Worm (Caenorhabditis elegans): Measurements from ENCODE around the gene cest-35.1.

Gene cest-35.1

DNA sequence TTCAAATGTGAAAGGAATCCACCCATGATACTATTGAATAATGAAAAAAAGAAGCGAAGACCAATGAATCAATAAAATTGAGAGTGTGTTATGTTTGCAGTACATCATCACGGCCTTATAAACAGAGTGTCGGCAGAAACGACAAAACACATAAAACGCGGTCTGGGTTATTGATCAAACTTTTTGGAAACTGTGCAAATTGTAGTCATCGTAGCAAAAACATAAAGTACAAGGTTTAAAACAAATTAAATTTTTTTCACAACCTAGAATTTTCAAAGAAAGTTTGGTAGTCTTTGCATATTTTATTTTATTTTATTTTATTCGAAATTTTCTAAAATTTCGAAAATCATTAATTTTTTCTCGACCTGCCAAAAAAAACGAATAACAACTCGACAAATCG is at the start of gene cest-35.1:
TSS of gene cest-35.1 (minus strand) at position 101 of the 400 bp plus-strand sequence.
- TF ChIP-seq ztf-23 (GFP tag; IDR thresholded peaks at IDR 0.05) (no peak), tab-1 (GFP tag; IDR thresholded peaks at IDR 0.05) (no peak), T22C8.4 (GFP tag; IDR thresholded peaks at IDR 0.05) (no peak), klf-2 (GFP tag; conservative IDR thresholded peaks at IDR 0.05) (no peak), ref-1 (GFP tag; conservative IDR thresholded peaks at IDR 0.05) (no peak), ztf-29 (GFP tag; IDR thresholded peaks at IDR 0.05) (no peak), flt-1 (GFP tag; IDR thresholded peaks at IDR 0.05) (no peak), med-1 (GFP tag; optimal IDR thresholded peaks at IDR 0.05; ENCODE audit: insufficient read depth) (no peak), cog-1 (tag; optimal IDR thresholded peaks at IDR 0.05) (no peak)

DNA sequence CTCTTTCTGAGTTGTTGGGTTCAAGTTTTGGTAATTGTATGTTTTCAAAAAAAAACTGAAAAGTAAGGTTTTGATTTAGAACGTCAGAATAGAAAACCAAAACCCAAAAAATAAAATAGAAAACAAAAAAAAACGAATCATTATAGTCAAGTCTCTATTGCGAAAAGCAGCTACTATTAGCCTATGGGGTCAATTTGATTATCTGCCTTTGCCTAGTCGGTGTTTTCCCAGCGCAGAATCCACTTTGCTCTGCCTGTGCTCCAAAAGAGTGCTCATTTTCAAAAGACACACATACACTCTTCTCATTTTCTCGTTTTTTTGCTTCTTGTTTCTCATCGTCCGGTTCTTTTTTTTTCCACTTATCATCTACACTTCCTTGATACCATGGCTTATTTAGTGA is 45.7 kb upstream of the cest-35.1 start:
- TF ChIP-seq klf-2 (GFP tag; conservative IDR thresholded peaks at IDR 0.05) (no peak), med-1 (GFP tag; optimal IDR thresholded peaks at IDR 0.05; ENCODE audit: insufficient read depth) (no peak), ref-1 (GFP tag; conservative IDR thresholded peaks at IDR 0.05) (no peak), flt-1 (GFP tag; IDR thresholded peaks at IDR 0.05) (no peak)

DNA sequence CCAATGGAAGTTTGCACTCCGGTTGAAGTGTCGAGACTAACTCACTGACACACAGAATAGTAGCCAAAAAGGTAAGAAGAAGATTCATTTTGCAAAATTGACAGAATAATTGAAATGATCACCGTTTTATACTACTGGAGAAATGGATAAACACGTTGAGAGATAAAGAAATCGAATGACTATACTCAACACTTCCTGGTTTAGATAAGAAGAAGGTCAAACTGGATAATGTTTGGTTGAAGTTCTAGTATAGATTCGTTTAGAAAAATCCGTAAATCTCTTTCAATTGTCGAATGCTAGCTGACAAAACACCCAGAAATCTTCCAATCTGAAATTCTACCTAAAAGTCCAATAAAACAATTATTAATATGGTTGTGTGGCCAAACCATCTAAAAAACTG is 44.3 kb upstream of the cest-35.1 start, which contains the start of gene Y49G5A.1:
TSS of gene Y49G5A.1 (minus strand) at position 101 of the 400 bp plus-strand sequence.
- TF ChIP-seq klf-2 (GFP tag; conservative IDR thresholded peaks at IDR 0.05) (no peak), ref-1 (GFP tag; conservative IDR thresholded peaks at IDR 0.05) (no peak), flt-1 (GFP tag; IDR thresholded peaks at IDR 0.05) (no peak), med-1 (GFP tag; optimal IDR thresholded peaks at IDR 0.05; ENCODE audit: insufficient read depth) (no peak), tab-1 (GFP tag; IDR thresholded peaks at IDR 0.05) (no peak), ztf-23 (GFP tag; IDR thresholded peaks at IDR 0.05) (no peak), cog-1 (tag; optimal IDR thresholded peaks at IDR 0.05) (no peak), T22C8.4 (GFP tag; IDR thresholded peaks at IDR 0.05) (no peak)

DNA sequence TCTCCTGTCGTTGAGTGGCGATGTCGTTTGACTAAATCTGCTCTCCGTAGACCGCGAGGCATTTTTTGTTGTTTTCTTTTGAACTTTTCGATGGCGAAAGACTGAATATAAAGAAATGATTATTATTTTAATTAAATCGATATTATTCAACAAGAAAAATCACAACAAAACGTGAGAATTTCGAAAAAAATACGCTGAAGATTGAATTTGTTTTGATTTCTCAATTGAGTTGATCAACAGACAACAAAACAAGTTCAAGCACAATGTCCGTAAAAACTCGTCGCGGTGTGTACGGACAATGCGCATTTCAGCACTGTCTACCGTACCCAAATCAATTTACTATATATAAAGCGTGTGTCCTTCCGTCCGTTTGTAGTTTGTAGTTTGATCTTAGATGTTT is 35.1 kb upstream of the cest-35.1 start, which contains the start of gene B0238.9:
TSS of gene B0238.9 (minus strand) at position 101 of the 400 bp plus-strand sequence.
- no peak for TF ChIP-seq flt-1 (GFP tag; IDR thresholded peaks at IDR 0.05)
- no peak for TF ChIP-seq ztf-23 (GFP tag; IDR thresholded peaks at IDR 0.05)
- TF ChIP-seq klf-2 (GFP tag; conservative IDR thresholded peaks at IDR 0.05) = no peak
- TF ChIP-seq ref-1 (GFP tag; conservative IDR thresholded peaks at IDR 0.05) = no peak
- TF ChIP-seq ztf-29 (GFP tag; IDR thresholded peaks at IDR 0.05) = no peak
- no peak for TF ChIP-seq T22C8.4 (GFP tag; IDR thresholded peaks at IDR 0.05)
- TF ChIP-seq med-1 (GFP tag; optimal IDR thresholded peaks at IDR 0.05; ENCODE audit: insufficient read depth) = no peak
- no peak for TF ChIP-seq cog-1 (tag; optimal IDR thresholded peaks at IDR 0.05)
- no peak for TF ChIP-seq tab-1 (GFP tag; IDR thresholded peaks at IDR 0.05)

DNA sequence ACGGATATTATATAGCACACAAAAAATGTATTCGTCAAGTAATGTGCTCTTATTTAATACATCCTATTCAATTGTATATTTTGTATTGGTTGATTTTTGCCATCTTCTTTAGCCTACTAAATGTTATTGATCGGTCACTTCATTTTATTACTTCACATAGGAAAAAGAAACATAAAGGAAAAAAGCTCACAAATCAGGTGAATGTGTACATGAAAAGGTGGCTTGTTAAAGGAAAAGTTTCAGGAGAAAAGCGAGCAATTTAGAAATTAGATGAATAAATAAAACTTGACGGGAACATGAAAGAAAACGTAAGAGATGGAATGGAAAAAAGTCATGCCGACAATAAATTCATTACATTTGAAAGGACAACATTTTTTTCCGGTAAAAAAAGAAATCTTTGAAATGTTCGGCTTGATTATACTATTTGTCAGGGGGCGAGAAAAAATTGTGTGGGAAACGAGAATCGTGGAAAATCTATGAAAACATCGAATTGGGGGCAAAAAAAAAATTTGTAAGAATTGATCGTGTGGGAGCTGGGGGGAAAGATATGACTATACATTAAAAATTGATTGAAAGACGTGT is 32.6 kb upstream of the cest-35.1 start:
- TF ChIP-seq T22C8.4 (GFP tag; IDR thresholded peaks at IDR 0.05) (no peak), klf-2 (GFP tag; conservative IDR thresholded peaks at IDR 0.05) (no peak), ref-1 (GFP tag; conservative IDR thresholded peaks at IDR 0.05) (no peak), flt-1 (GFP tag; IDR thresholded peaks at IDR 0.05) (no peak), ztf-29 (GFP tag; IDR thresholded peaks at IDR 0.05) (no peak), ztf-23 (GFP tag; IDR thresholded peaks at IDR 0.05) (no peak), med-1 (GFP tag; optimal IDR thresholded peaks at IDR 0.05; ENCODE audit: insufficient read depth) (no peak), tab-1 (GFP tag; IDR thresholded peaks at IDR 0.05) (no peak), cog-1 (tag; optimal IDR thresholded peaks at IDR 0.05) (no peak)

DNA sequence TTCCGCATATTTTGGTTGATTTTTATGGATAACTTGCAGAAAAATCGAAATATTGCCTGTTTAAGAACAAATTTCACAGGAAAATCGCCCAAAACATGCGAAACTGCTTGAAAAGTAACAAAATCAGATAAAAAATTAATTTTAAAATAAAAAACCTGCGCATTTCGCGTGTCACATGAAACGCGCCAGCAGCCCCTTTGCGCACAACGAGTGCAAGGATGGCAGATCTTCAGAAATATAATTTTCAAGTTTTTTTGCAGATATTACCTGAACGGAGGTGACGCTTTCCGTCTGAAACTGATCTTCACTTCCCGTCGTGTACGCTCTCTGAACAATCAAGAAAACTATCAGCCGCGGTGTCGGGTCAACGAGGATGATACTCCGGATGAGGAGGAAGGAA is 32.0 kb upstream of the cest-35.1 start:
- TF ChIP-seq flt-1 (GFP tag; IDR thresholded peaks at IDR 0.05) (0 out of 2 replicates have a peak, but pooled peaks have one; percentile 14), T22C8.4 (GFP tag; IDR thresholded peaks at IDR 0.05) (no peak), ref-1 (GFP tag; conservative IDR thresholded peaks at IDR 0.05) (no peak), ztf-29 (GFP tag; IDR thresholded peaks at IDR 0.05) (no peak), tab-1 (GFP tag; IDR thresholded peaks at IDR 0.05) (0 out of 2 replicates have a peak, but pooled peaks have one; percentile 26)

DNA sequence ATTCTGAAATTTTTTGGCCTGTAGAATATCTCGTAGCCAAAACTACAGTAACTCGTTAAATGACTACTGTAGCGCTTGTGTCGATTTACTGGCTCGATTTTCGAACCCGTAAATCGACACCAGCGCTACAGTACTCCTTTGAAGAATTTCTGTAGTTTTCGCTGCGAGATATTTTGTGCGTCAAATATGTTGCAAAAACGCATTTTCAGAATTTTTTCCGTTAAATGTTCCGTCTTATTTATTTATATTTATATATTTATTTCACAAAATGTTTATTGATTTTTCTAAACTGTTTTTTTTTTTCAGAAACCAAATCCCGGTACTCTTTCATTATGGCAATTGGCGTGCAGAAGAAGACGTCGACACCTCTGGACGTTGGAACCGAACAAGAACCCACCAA is 30.8 kb upstream of the cest-35.1 start, which contains the start of gene natc-2:
TSS of gene natc-2 (plus strand) at position 301 of the 400 bp plus-strand sequence.
- TF ChIP-seq ztf-23 (GFP tag; IDR thresholded peaks at IDR 0.05) = no peak
- no peak for TF ChIP-seq flt-1 (GFP tag; IDR thresholded peaks at IDR 0.05)
- no peak for TF ChIP-seq med-1 (GFP tag; optimal IDR thresholded peaks at IDR 0.05; ENCODE audit: insufficient read depth)
- no peak for TF ChIP-seq cog-1 (tag; optimal IDR thresholded peaks at IDR 0.05)
- no peak for TF ChIP-seq T22C8.4 (GFP tag; IDR thresholded peaks at IDR 0.05)
- TF ChIP-seq tab-1 (GFP tag; IDR thresholded peaks at IDR 0.05) = no peak
- no peak for TF ChIP-seq klf-2 (GFP tag; conservative IDR thresholded peaks at IDR 0.05)
- no peak for TF ChIP-seq ref-1 (GFP tag; conservative IDR thresholded peaks at IDR 0.05)
- no peak for TF ChIP-seq ztf-29 (GFP tag; IDR thresholded peaks at IDR 0.05)

DNA sequence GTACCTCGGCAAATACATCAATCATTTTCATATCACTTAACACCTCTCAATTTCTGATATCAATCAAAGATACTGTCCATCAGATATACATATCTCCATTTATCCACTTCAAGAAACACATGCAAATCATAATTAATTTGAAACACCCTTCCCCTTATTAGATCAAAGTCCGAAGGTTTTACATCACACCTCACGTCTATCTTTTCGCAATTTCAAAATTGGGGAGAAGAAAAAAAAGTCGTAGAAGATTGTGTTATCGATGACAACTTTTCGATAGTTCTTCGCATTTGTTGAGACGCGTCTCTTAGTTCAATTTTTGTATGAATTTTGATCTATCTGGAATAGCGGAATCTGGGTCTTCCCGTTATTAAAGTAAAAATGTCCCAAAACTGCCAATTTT is 30.3 kb upstream of the cest-35.1 start:
- TF ChIP-seq ztf-29 (GFP tag; IDR thresholded peaks at IDR 0.05) (no peak), ref-1 (GFP tag; conservative IDR thresholded peaks at IDR 0.05) (no peak), klf-2 (GFP tag; conservative IDR thresholded peaks at IDR 0.05) (no peak), cog-1 (tag; optimal IDR thresholded peaks at IDR 0.05) (no peak), tab-1 (GFP tag; IDR thresholded peaks at IDR 0.05) (no peak), T22C8.4 (GFP tag; IDR thresholded peaks at IDR 0.05) (no peak), ztf-23 (GFP tag; IDR thresholded peaks at IDR 0.05) (no peak), flt-1 (GFP tag; IDR thresholded peaks at IDR 0.05) (no peak), med-1 (GFP tag; optimal IDR thresholded peaks at IDR 0.05; ENCODE audit: insufficient read depth) (no peak)

DNA sequence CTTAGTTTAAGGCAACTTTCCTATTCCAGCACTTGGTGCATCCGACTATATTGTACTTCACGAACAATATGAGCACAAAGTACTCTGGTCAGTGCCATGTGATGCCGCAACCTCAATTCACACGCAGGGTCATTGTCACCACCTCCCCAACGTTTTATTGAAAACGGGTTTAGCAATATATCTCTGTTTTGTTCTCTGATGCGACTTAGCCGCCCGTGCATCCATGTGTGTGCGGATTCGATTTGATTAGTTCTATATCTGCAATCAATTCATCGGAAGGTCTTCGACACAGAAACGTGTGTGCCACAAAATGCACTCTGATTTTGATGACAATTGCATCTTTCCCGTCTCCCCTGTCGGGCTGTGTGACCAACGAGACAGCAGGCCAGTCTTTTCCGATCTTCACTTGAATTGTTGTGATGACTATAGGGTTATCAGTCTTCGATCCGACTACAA is 29.7 kb upstream of the cest-35.1 start:
- TF ChIP-seq flt-1 (GFP tag; IDR thresholded peaks at IDR 0.05) (0 out of 2 replicates have a peak, but pooled peaks have one; percentile 20), med-1 (GFP tag; optimal IDR thresholded peaks at IDR 0.05; ENCODE audit: insufficient read depth) (no peak)

DNA sequence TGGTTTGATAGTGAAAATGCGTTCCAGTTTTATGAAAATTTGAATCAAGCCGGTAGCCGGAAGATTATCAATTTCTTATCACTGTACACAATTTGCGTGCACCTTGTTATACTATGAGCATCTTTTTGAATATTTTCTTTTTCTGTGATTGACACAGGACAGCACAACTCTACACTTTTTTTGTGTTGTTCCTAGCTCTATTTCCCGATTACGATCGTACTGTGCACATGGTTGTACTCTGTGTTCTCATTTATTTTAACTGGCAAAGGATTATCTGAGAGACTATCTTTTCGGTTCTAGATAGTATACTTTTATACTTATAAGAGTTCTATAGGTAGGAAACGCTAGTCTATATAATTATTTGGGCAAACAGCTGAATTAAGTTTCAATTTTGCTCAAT is 29.1 kb upstream of the cest-35.1 start:
- TF ChIP-seq ztf-29 (GFP tag; IDR thresholded peaks at IDR 0.05) (no peak), ztf-23 (GFP tag; IDR thresholded peaks at IDR 0.05) (no peak), med-1 (GFP tag; optimal IDR thresholded peaks at IDR 0.05; ENCODE audit: insufficient read depth) (no peak), flt-1 (GFP tag; IDR thresholded peaks at IDR 0.05) (no peak), tab-1 (GFP tag; IDR thresholded peaks at IDR 0.05) (no peak), klf-2 (GFP tag; conservative IDR thresholded peaks at IDR 0.05) (no peak), T22C8.4 (GFP tag; IDR thresholded peaks at IDR 0.05) (no peak), cog-1 (tag; optimal IDR thresholded peaks at IDR 0.05) (no peak), ref-1 (GFP tag; conservative IDR thresholded peaks at IDR 0.05) (no peak)

All from whole organism, midembryonic.